Worm (Caenorhabditis elegans) whole organism, L1 larva: Measurements from ENCODE around the gene C25H3.15.

Source experiments
- Y116A8C.19 ChIP-seq: sonication (generic microtip); optimal IDR thresholded peaks from 2 replicates; lab custom pipeline; 2016; ENCODE audit warnings: missing compliant biosample characterization, missing genetic modification characterization, borderline replicate concordance
- ama-1 ChIP-seq: fragments of 150-350 bp; optimal IDR thresholded peaks from 2 replicates; lab custom pipeline; 2014
- dpl-1 ChIP-seq, 3 experiments: fragments of 150-350 bp in 2 of 3; sonication (generic microtip) in 1 of 3; optimal IDR thresholded peaks; 2 replicates each; lab custom pipeline; 2014 to 2017; ENCODE audit warnings: missing biosample characterization in 3 of 3, missing genetic modification characterization in 3 of 3, missing genetic modification reagents in 3 of 3
- efl-1 ChIP-seq, 4 experiments: fragments of 150-350 bp; optimal IDR thresholded peaks in 3 of 4; peaks in 1 of 4; 1 replicate in 1 of 4; 2 replicates in 3 of 4; lab custom pipeline; 2014; ENCODE audit warnings: missing biosample characterization in 2 of 4, missing genetic modification characterization in 2 of 4, missing genetic modification reagents in 2 of 4
- elt-3 ChIP-seq, 6 experiments: fragments of 150-350 bp in 1 of 6; sonication (generic microtip); optimal IDR thresholded peaks; 2 replicates each; lab custom pipeline; 2017 to 2018; ENCODE audit warnings: missing biosample characterization in 6 of 6, missing genetic modification characterization in 6 of 6, inconsistent platforms in 1 of 6
- ets-5 ChIP-seq: fragments of 200-800 bp; sonication (Bioruptor generic); IDR thresholded peaks from 2 replicates; pipeline ENCODE4 v1.3.6; 2022; ENCODE audit warnings: missing genetic modification characterization, missing compliant biosample characterization
- jun-1 ChIP-seq: fragments of 150-350 bp; optimal IDR thresholded peaks from 2 replicates; lab custom pipeline; 2014; ENCODE audit warnings: missing biosample characterization, missing genetic modification reagents, missing genetic modification characterization
- lin-13 ChIP-seq: fragments of 150-350 bp; optimal IDR thresholded peaks from 2 replicates; lab custom pipeline; 2014; ENCODE audit warnings: missing biosample characterization, missing genetic modification reagents, missing genetic modification characterization
- lin-35 ChIP-seq, 2 experiments: fragments of 150-350 bp; optimal IDR thresholded peaks; 2 replicates each; lab custom pipeline; 2014; ENCODE audit warnings: missing biosample characterization in 2 of 2, missing genetic modification characterization in 2 of 2, missing genetic modification reagents in 2 of 2
- lsy-2 ChIP-seq, 2 experiments: fragments of 150-350 bp; optimal IDR thresholded peaks; 2 replicates each; lab custom pipeline; 2014; ENCODE audit warnings: missing biosample characterization in 2 of 2, missing genetic modification characterization in 2 of 2
- mab-9 ChIP-seq: fragments of 200-800 bp; sonication (Bioruptor generic); IDR thresholded peaks from 2 replicates; pipeline ENCODE4 v1.3.6; 2022; ENCODE audit warnings: missing genetic modification reagents, missing genetic modification characterization, missing compliant biosample characterization
- nhr-237 ChIP-seq: fragments of 150-350 bp; optimal IDR thresholded peaks from 2 replicates; lab custom pipeline; 2014; ENCODE audit warnings: missing biosample characterization, missing genetic modification characterization
- nhr-28 ChIP-seq: fragments of 150-350 bp; optimal IDR thresholded peaks from 2 replicates; lab custom pipeline; 2014; ENCODE audit warnings: missing biosample characterization, missing genetic modification characterization
- nhr-47 ChIP-seq: sonication (generic microtip); optimal IDR thresholded peaks from 2 replicates; lab custom pipeline; 2016; ENCODE audit warnings: mild to moderate bottlenecking, missing genetic modification characterization, moderate library complexity, missing compliant biosample characterization
- nhr-71 ChIP-seq: sonication (generic microtip); optimal IDR thresholded peaks from 2 replicates; lab custom pipeline; 2016; ENCODE audit warnings: mild to moderate bottlenecking, missing genetic modification characterization, moderate library complexity, missing compliant biosample characterization
- tbx-2 ChIP-seq: sonication (generic microtip); optimal IDR thresholded peaks from 2 replicates; lab custom pipeline; 2016; ENCODE audit warnings: missing genetic modification characterization, missing compliant biosample characterization
- unc-130 ChIP-seq: fragments of 150-350 bp; optimal IDR thresholded peaks from 2 replicates; lab custom pipeline; 2017; ENCODE audit warnings: missing biosample characterization, missing genetic modification characterization, inconsistent platforms
- unc-62 ChIP-seq: fragments of 150-350 bp; optimal IDR thresholded peaks from 2 replicates; lab custom pipeline; 2014; ENCODE audit warnings: missing biosample characterization, missing genetic modification reagents, missing genetic modification characterization

C25H3.15 gene

ce11 chrII:5714807-5715206 lies 49.7 kb downstream of the C25H3.15 start, which contains the start of the genes tiar-1 and lelo-4 (continued):
- TF ChIP-seq mab-9 (GFP tag; lab: Robert Waterston, UW) (no peak), elt-3 (tag; optimal IDR thresholded peaks at IDR 0.05; lab: Kevin White, UChicago) (peak in 1 of 6 experiments; percentile 58), tbx-2 (tag; lab: Kevin White, UChicago) (peak; percentile 57), lin-13 (GFP tag; lab: Kevin White, UChicago) (peak; percentile 50), nhr-71 (tag; lab: Kevin White, UChicago) (peak; percentile 73), nhr-47 (tag; lab: Kevin White, UChicago) (peak; percentile 42), unc-130 (tag; lab: Kevin White, UChicago) (peak; percentile 77), unc-62 (no peak), lin-35 (GFP tag; optimal IDR thresholded peaks at IDR 0.05; lab: Kevin White, UChicago) (peak; percentile 92 to 95), Y116A8C.19 (tag; lab: Kevin White, UChicago) (no peak), nhr-237 (tag; lab: Kevin White, UChicago) (no peak), nhr-28 (tag; lab: Kevin White, UChicago) (no peak), dpl-1 (GFP tag; optimal IDR thresholded peaks at IDR 0.05; lab: Kevin White, UChicago) (peak; percentile 85 to 94 (median 87)), lsy-2 (tag; optimal IDR thresholded peaks at IDR 0.05; lab: Kevin White, UChicago) (peak; percentile 73 to 91), ama-1 (lab: Kevin White, UChicago) (no peak), jun-1 (tag; lab: Kevin White, UChicago) (no peak), efl-1 (optimal IDR thresholded peaks at IDR 0.05; lab: Kevin White, UChicago) (peak; percentile 24 to 91), efl-1 (GFP tag; optimal IDR thresholded peaks at IDR 0.05 in 1 of 2; lab: Kevin White, UChicago) (peak; percentile 90 to 98), ets-5 (GFP tag; lab: Robert Waterston, UW) (no peak)
- TF ChIP-seq, all 84 proteins: peak for 34
